Worm (Caenorhabditis elegans) whole organism, L2 larva: ENCODE data around the gene F13D11.3.

Experiments used
- C34F6.9 ChIP-seq: fragments of 150-350 bp; optimal IDR thresholded peaks from 2 replicates; lab custom pipeline; 2014; ENCODE audit warnings: missing biosample characterization, missing genetic modification characterization
- F13H6.1 ChIP-seq: sonication (generic microtip); optimal IDR thresholded peaks from 2 replicates; lab custom pipeline; 2016; ENCODE audit warnings: missing genetic modification characterization, missing compliant biosample characterization
- aly-2 ChIP-seq: fragments of 150-350 bp; optimal IDR thresholded peaks from 2 replicates; lab custom pipeline; 2014; ENCODE audit warnings: missing biosample characterization, missing genetic modification characterization
- ama-1 ChIP-seq: fragments of 150-350 bp; optimal IDR thresholded peaks from 2 replicates; lab custom pipeline; 2018; ENCODE audit warnings: inconsistent platforms
- blmp-1 ChIP-seq: sonication (generic microtip); optimal IDR thresholded peaks from 2 replicates; lab custom pipeline; 2017; ENCODE audit warnings: missing genetic modification characterization, mild to moderate bottlenecking, missing compliant biosample characterization, antibody characterized with exemption, moderate library complexity; ENCODE audit not compliant: insufficient read depth
- ceh-16 ChIP-seq: fragments of 150-350 bp; optimal IDR thresholded peaks from 2 replicates; lab custom pipeline; 2014; ENCODE audit warnings: missing biosample characterization, missing genetic modification characterization
- ceh-82 ChIP-seq: fragments of 150-350 bp; optimal IDR thresholded peaks from 2 replicates; lab custom pipeline; 2014; ENCODE audit warnings: missing biosample characterization, missing genetic modification characterization
- crh-2 ChIP-seq: sonication (generic microtip); optimal IDR thresholded peaks from 2 replicates; lab custom pipeline; 2017; ENCODE audit warnings: missing biosample characterization, missing genetic modification characterization
- egl-27 ChIP-seq: sonication (generic microtip); optimal IDR thresholded peaks from 3 replicates; lab custom pipeline; 2017; ENCODE audit warnings: missing biosample characterization, missing genetic modification reagents, missing genetic modification characterization
- elt-1 ChIP-seq: fragments of 150-350 bp; optimal IDR thresholded peaks from 2 replicates; lab custom pipeline; 2014; ENCODE audit warnings: missing biosample characterization, missing genetic modification characterization
- fos-1 ChIP-seq: fragments of 150-350 bp; optimal IDR thresholded peaks from 2 replicates; lab custom pipeline; 2014; ENCODE audit warnings: missing biosample characterization, missing genetic modification characterization
- gmeb-1 ChIP-seq: fragments of 150-350 bp; optimal IDR thresholded peaks from 2 replicates; lab custom pipeline; 2014; ENCODE audit warnings: missing biosample characterization, missing genetic modification characterization
- lin-11 ChIP-seq: fragments of 150-350 bp; sonication (generic microtip); optimal IDR thresholded peaks from 2 replicates; lab custom pipeline; 2014; ENCODE audit warnings: missing biosample characterization, missing genetic modification characterization, inconsistent platforms, mixed read lengths
- lin-13 ChIP-seq: fragments of 150-350 bp; optimal IDR thresholded peaks from 2 replicates; lab custom pipeline; 2014; ENCODE audit warnings: missing biosample characterization, missing genetic modification reagents, missing genetic modification characterization
- lin-39 ChIP-seq: fragments of 150-350 bp; optimal IDR thresholded peaks from 2 replicates; lab custom pipeline; 2014; ENCODE audit warnings: missing biosample characterization, missing genetic modification reagents, missing genetic modification characterization
- lsy-2 ChIP-seq, 2 experiments: fragments of 150-350 bp in 1 of 2; sonication (generic microtip) in 1 of 2; optimal IDR thresholded peaks; 2 replicates each; lab custom pipeline; 2014 to 2017; ENCODE audit warnings: missing biosample characterization in 2 of 2, missing genetic modification characterization in 2 of 2
- mab-5 ChIP-seq: fragments of 150-350 bp; optimal IDR thresholded peaks from 2 replicates; lab custom pipeline; 2014; ENCODE audit warnings: missing biosample characterization, missing genetic modification characterization
- mbf-1 ChIP-seq: sonication (generic microtip); optimal IDR thresholded peaks from 2 replicates; lab custom pipeline; 2017; ENCODE audit warnings: missing biosample characterization, missing genetic modification characterization
- mdl-1 ChIP-seq, 2 experiments: fragments of 150-350 bp in 1 of 2; sonication (generic microtip) in 1 of 2; optimal IDR thresholded peaks; 2 replicates each; lab custom pipeline; 2017; ENCODE audit warnings: missing biosample characterization in 2 of 2, missing genetic modification characterization in 2 of 2
- nhr-10 ChIP-seq: sonication (generic microtip); optimal IDR thresholded peaks from 2 replicates; lab custom pipeline; 2017; ENCODE audit warnings: missing biosample characterization, missing genetic modification characterization
- nhr-11 ChIP-seq: fragments of 150-350 bp; optimal IDR thresholded peaks from 2 replicates; lab custom pipeline; 2014; ENCODE audit warnings: missing biosample characterization, missing genetic modification characterization
- nhr-12 ChIP-seq: fragments of 150-350 bp; optimal IDR thresholded peaks from 2 replicates; lab custom pipeline; 2014; ENCODE audit warnings: missing biosample characterization, missing genetic modification characterization
- nhr-129 ChIP-seq: fragments of 150-350 bp; optimal IDR thresholded peaks from 2 replicates; lab custom pipeline; 2014; ENCODE audit warnings: missing biosample characterization, missing genetic modification characterization
- nhr-21 ChIP-seq: fragments of 150-350 bp; optimal IDR thresholded peaks from 2 replicates; lab custom pipeline; 2014; ENCODE audit warnings: missing biosample characterization, missing genetic modification characterization
- nhr-23 ChIP-seq: fragments of 150-350 bp; optimal IDR thresholded peaks from 2 replicates; lab custom pipeline; 2014; ENCODE audit warnings: missing biosample characterization, missing genetic modification reagents, missing genetic modification characterization
- nhr-237 ChIP-seq: fragments of 150-350 bp; optimal IDR thresholded peaks from 2 replicates; lab custom pipeline; 2014; ENCODE audit warnings: missing biosample characterization, missing genetic modification characterization
- nhr-25 ChIP-seq: fragments of 150-350 bp; sonication (generic microtip); optimal IDR thresholded peaks from 3 replicates; lab custom pipeline; 2014; ENCODE audit warnings: missing biosample characterization, missing genetic modification characterization
- nhr-6 ChIP-seq: fragments of 150-350 bp; optimal IDR thresholded peaks from 2 replicates; lab custom pipeline; 2014; ENCODE audit warnings: missing biosample characterization, missing genetic modification characterization
- peb-1 ChIP-seq: fragments of 150-350 bp; optimal IDR thresholded peaks from 2 replicates; lab custom pipeline; 2014; ENCODE audit warnings: missing biosample characterization, missing genetic modification characterization
- sem-4 ChIP-seq: fragments of 150-350 bp; optimal IDR thresholded peaks from 2 replicates; lab custom pipeline; 2014; ENCODE audit warnings: missing biosample characterization, missing genetic modification reagents, missing genetic modification characterization
- skn-1 ChIP-seq: sonication (generic microtip); optimal IDR thresholded peaks from 2 replicates; lab custom pipeline; 2017; ENCODE audit warnings: missing biosample characterization, missing genetic modification characterization
- sma-3 ChIP-seq: sonication (generic microtip); optimal IDR thresholded peaks from 2 replicates; lab custom pipeline; 2016; ENCODE audit warnings: missing genetic modification reagents, missing genetic modification characterization, missing compliant biosample characterization
- sma-9 ChIP-seq, 2 experiments: fragments of 150-350 bp in 1 of 2; sonication (generic microtip) in 1 of 2; optimal IDR thresholded peaks; 2 replicates each; lab custom pipeline; 2014 to 2016; ENCODE audit warnings: missing genetic modification characterization in 2 of 2, mild to moderate bottlenecking in 1 of 2, missing biosample characterization in 1 of 2, missing compliant biosample characterization in 1 of 2, missing genetic modification reagents in 1 of 2, moderate library complexity in 1 of 2
- snpc-4 ChIP-seq: fragments of 150-350 bp; optimal IDR thresholded peaks from 2 replicates; lab custom pipeline; 2014; ENCODE audit warnings: missing biosample characterization, missing genetic modification characterization
- unc-39 ChIP-seq: fragments of 150-350 bp; optimal IDR thresholded peaks from 2 replicates; lab custom pipeline; 2014; ENCODE audit warnings: missing biosample characterization, missing genetic modification characterization
- unc-55 ChIP-seq: fragments of 150-350 bp; sonication (generic microtip); optimal IDR thresholded peaks from 3 replicates; lab custom pipeline; 2014; ENCODE audit warnings: missing biosample characterization, missing genetic modification reagents, missing genetic modification characterization
- unc-62 ChIP-seq: fragments of 150-350 bp; optimal IDR thresholded peaks from 2 replicates; lab custom pipeline; 2014; ENCODE audit warnings: missing biosample characterization, missing genetic modification reagents, missing genetic modification characterization
- zag-1 ChIP-seq: fragments of 150-350 bp; optimal IDR thresholded peaks from 2 replicates; lab custom pipeline; 2014; ENCODE audit warnings: missing biosample characterization, missing genetic modification characterization
- ztf-1 ChIP-seq: fragments of 200-800 bp; sonication (Bioruptor generic); conservative IDR thresholded peaks from 2 replicates; pipeline ENCODE4 v1.3.6; 2022; ENCODE audit warnings: missing genetic modification characterization, missing compliant biosample characterization
- ztf-11 ChIP-seq: sonication (generic microtip); optimal IDR thresholded peaks from 2 replicates; lab custom pipeline; 2017; ENCODE audit warnings: missing biosample characterization, missing genetic modification characterization
- ztf-4 ChIP-seq: fragments of 150-350 bp; optimal IDR thresholded peaks from 2 replicates; lab custom pipeline; 2014; ENCODE audit warnings: missing biosample characterization, missing genetic modification characterization

F13D11.3 gene

DNA sequence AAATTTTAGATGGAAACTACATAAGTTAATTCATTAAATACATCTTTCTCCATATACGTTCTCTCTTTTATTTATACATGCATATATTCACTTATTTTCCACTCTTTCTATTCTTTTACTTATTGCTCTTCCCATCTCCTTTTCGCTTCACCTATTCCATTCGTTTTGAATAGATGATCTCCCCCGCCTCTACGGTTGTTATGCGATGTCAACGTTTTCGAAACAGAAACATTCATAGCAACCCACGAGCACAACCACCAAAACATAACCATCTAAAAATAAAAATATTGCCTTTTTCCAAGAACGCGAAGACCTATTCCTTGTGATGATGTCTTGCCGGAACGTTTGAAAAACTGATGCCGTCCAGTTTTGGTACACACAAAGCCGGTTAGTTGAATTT, 32.3 kb downstream of the F13D11.3 start, which contains the start of gene sym-3:
Gene sym-3, plus strand, starts transcription at position 301 of the 400 bp plus-strand sequence.
- TF ChIP-seq aly-2 (tag; lab: Kevin White, UChicago) (no peak), ztf-1 (no peak), skn-1 (no peak), elt-1 (tag; lab: Kevin White, UChicago) (no peak), ztf-4 (tag; lab: Kevin White, UChicago) (no peak), nhr-129 (no peak), snpc-4 (tag; lab: Kevin White, UChicago) (no peak), crh-2 (tag; lab: Kevin White, UChicago) (no peak), sma-9 (GFP tag; optimal IDR thresholded peaks at IDR 0.05; lab: Kevin White, UChicago) (no peak), sma-9 (tag; optimal IDR thresholded peaks at IDR 0.05; lab: Kevin White, UChicago) (no peak)

DNA sequence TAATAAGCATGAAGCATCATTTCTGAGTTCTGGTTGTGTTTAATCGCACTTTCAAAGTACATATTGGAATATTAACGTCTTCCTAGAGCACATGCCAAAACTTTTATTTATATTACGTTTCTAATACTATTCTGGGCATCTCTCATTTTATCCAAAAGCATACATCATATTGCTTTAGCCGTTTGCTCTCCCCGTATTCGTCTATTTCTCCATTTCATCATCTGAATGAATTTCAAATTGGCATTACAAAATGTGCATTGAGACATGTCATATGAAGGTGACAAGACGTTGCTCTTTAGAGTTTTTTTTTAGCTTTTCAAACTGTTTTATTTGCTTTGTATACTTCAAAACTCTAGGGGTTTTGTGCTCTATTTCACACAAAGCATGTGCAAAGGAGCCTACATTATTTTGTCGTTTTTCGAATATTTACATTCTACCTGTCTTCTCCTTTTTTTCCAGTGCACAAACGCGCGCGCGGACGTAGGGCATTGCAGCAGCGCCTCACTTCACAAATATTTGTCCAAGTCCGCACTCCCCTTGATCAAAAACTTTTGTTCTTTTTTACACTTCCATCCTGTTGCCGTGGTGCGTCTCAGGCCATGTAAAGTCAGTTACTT, 33.1 kb downstream of the F13D11.3 start:
- TF ChIP-seq lin-13 (GFP tag; lab: Kevin White, UChicago) (no peak), F13H6.1 (tag; lab: Kevin White, UChicago) (peak; percentile 67)

DNA sequence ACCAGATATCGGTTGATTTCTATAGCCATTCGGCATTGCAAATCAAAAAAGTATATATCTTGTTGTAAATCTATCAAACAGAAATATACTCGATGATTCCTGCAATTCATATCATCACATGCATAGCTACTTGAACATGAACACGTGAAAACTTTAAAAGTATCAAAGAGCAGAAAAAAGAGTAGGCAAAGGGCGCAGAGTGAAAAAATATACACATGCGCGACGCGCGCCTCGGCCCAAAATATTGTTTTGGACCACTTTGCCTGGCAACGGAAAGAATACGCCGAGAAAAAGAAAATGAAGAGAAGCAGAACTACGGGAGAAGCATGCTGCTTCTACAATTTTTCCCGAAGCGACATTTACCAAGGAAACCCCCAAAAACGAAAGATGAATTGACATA, 35.1 kb downstream of the F13D11.3 start, which contains the start of gene C54H2.4:
Gene C54H2.4, minus strand, starts transcription at position 101 of the 400 bp plus-strand sequence.
- TF ChIP-seq lsy-2 (tag; optimal IDR thresholded peaks at IDR 0.05; lab: Kevin White, UChicago), result no peak
- no peak for TF ChIP-seq mbf-1
- no peak for TF ChIP-seq C34F6.9 (tag; lab: Kevin White, UChicago)
- no peak for TF ChIP-seq mab-5
- TF ChIP-seq unc-62 (GFP tag; lab: Kevin White, UChicago), result no peak
- TF ChIP-seq mdl-1 (tag; optimal IDR thresholded peaks at IDR 0.05; lab: Kevin White, UChicago), result no peak
- no peak for TF ChIP-seq nhr-6 (tag; lab: Kevin White, UChicago)
- TF ChIP-seq nhr-21, result no peak
- no peak for TF ChIP-seq nhr-23 (tag; lab: Kevin White, UChicago)
- no peak for TF ChIP-seq F13H6.1 (tag; lab: Kevin White, UChicago)

DNA sequence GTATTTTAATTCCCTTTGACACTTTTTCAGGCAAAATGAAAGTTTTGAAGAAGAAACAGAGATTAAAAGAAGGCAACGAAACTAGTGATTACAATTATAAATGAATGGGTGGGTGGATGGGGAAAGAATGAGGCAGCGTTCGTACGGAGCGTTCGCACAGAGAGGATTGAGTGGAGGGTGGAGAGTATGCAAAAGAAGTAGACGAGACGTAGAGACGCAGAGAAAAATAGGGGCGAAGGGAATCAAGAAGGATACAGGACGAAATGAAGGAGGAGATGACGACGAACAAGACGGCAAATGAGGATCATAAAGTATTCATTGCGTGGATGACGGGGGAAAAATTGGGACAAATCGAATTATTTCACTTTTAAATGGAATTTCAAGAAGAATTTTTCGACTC, 41.0 kb downstream of the F13D11.3 start:
- TF ChIP-seq elt-1 (tag; lab: Kevin White, UChicago) (no peak), C34F6.9 (tag; lab: Kevin White, UChicago) (peak; percentile 24), skn-1 (no peak), sma-3 (GFP tag; lab: Kevin White, UChicago) (no peak), nhr-25 (tag; lab: Kevin White, UChicago) (peak; percentile 7), F13H6.1 (tag; lab: Kevin White, UChicago) (no peak), unc-55 (GFP tag; lab: Kevin White, UChicago) (peak; percentile 53), mbf-1 (no peak), egl-27 (tag; lab: Kevin White, UChicago) (no peak), nhr-6 (tag; lab: Kevin White, UChicago) (no peak)
- TF ChIP-seq, all 48 proteins: peak for 3

DNA sequence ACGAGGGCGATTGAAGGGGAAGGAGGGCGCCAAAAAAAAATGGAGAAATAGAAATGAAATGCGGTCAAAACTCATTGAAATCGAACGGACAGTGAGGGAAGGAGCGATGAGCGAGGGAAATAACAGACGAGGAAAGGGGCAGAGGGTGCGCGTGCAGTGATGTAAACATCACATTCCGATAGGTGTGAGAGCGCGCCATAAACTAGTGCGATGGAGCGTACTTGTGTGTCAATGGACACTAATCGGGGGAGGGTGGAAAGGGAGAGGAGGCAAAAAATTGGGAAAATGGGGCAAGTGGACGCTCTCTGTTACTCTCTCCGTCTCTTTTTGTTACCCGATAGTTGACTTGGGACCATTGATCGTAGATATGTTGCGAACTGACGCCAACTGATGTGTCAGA, 41.8 kb downstream of the F13D11.3 start:
- TF ChIP-seq crh-2 (tag; lab: Kevin White, UChicago) (peak; percentile 58), lin-39 (tag; lab: Kevin White, UChicago) (no peak), ama-1 (lab: Kevin White, UChicago) (no peak), unc-39 (tag; lab: Kevin White, UChicago) (no peak), mbf-1 (no peak), nhr-25 (tag; lab: Kevin White, UChicago) (peak; percentile 5), gmeb-1 (tag; lab: Kevin White, UChicago) (no peak), ztf-4 (tag; lab: Kevin White, UChicago) (no peak), F13H6.1 (tag; lab: Kevin White, UChicago) (peak; percentile 73), skn-1 (no peak), sma-3 (GFP tag; lab: Kevin White, UChicago) (no peak), egl-27 (tag; lab: Kevin White, UChicago) (no peak), peb-1 (tag; lab: Kevin White, UChicago) (no peak), nhr-237 (tag; lab: Kevin White, UChicago) (no peak), nhr-21 (no peak), zag-1 (tag; lab: Kevin White, UChicago) (peak; percentile 29), sma-9 (GFP tag; optimal IDR thresholded peaks at IDR 0.05; lab: Kevin White, UChicago) (no peak), sma-9 (tag; optimal IDR thresholded peaks at IDR 0.05; lab: Kevin White, UChicago) (no peak), C34F6.9 (tag; lab: Kevin White, UChicago) (peak; percentile 58), ceh-82 (tag; lab: Kevin White, UChicago) (no peak), nhr-129 (peak; percentile 91), nhr-11 (tag; lab: Kevin White, UChicago) (no peak), unc-62 (GFP tag; lab: Kevin White, UChicago) (no peak), lin-11 (peak; percentile 70), blmp-1 (tag; lab: Kevin White, UChicago) (peak; percentile 2), snpc-4 (tag; lab: Kevin White, UChicago) (no peak), sem-4 (no peak), nhr-12 (tag; lab: Kevin White, UChicago) (no peak), ztf-1 (no peak), lsy-2 (tag; optimal IDR thresholded peaks at IDR 0.05; lab: Kevin White, UChicago) (peak in 1 of 2 experiments; percentile 60), fos-1 (peak; percentile 57), ceh-16 (no peak), ztf-11 (tag; lab: Kevin White, UChicago) (no peak), aly-2 (tag; lab: Kevin White, UChicago) (no peak), mab-5 (peak; percentile 37), nhr-10 (tag; lab: Kevin White, UChicago) (no peak)
